Fruit fly (Drosophila melanogaster): Measurements from ENCODE around the gene Vav.

Vav gene

dm6 chrX:19261071-19261470 is 549 bp upstream of the Vav start, which contains the start of gene rictor:
Gene rictor, minus strand, starts transcription at chrX:19261240.
- no peak for TF ChIP-seq usp (GFP tag; optimal IDR thresholded peaks at IDR 0.05)
- no peak for TF ChIP-seq CG32264 (GFP tag; optimal IDR thresholded peaks at IDR 0.05)
- no peak for TF ChIP-seq rgr (GFP tag; optimal IDR thresholded peaks at IDR 0.05)
- no peak for TF ChIP-seq Hnf4 (GFP tag; optimal IDR thresholded peaks at IDR 0.05)
- no peak for TF ChIP-seq Jra (GFP tag; optimal IDR thresholded peaks at IDR 0.05)

- TF ChIP-seq CG9705 (GFP tag; optimal IDR thresholded peaks at IDR 0.05) (no peak), HLH106 (tag; optimal IDR thresholded peaks at IDR 0.05) (peak; percentile 14)
Observed at dm6 chrX:19262553-19262952, 933 bp downstream of the Vav start.

- TF ChIP-seq Hr83 (GFP tag; optimal IDR thresholded peaks at IDR 0.05; ENCODE audit: poor library complexity, severe bottlenecking) (no peak), Dif (GFP tag; optimal IDR thresholded peaks at IDR 0.05; ENCODE audit: partially characterized antibody) (no peak), dmrt93B (GFP tag; optimal IDR thresholded peaks at IDR 0.05) (no peak), psq (GFP tag; optimal IDR thresholded peaks at IDR 0.05) (no peak), rgr (GFP tag; optimal IDR thresholded peaks at IDR 0.05) (no peak), Jra (GFP tag; optimal IDR thresholded peaks at IDR 0.05) (no peak)
Observed at dm6 chrX:19264396-19264795, 2.8 kb downstream of the Vav start.

- TF ChIP-seq Dfd (GFP tag; optimal IDR thresholded peaks at IDR 0.05) (no peak), Hr83 (GFP tag; optimal IDR thresholded peaks at IDR 0.05; ENCODE audit: poor library complexity, severe bottlenecking) (no peak), br (GFP tag; optimal IDR thresholded peaks at IDR 0.05) (no peak), CG9705 (GFP tag; optimal IDR thresholded peaks at IDR 0.05) (no peak), Sp1 (GFP tag; optimal IDR thresholded peaks at IDR 0.05) (no peak), usp (GFP tag; optimal IDR thresholded peaks at IDR 0.05) (no peak), pan (optimal IDR thresholded peaks at IDR 0.05) (no peak), jim (GFP tag; optimal IDR thresholded peaks at IDR 0.05) (no peak), rgr (GFP tag; optimal IDR thresholded peaks at IDR 0.05) (no peak), lola (GFP tag; optimal IDR thresholded peaks at IDR 0.05) (no peak), tai (GFP tag; optimal IDR thresholded peaks at IDR 0.05) (no peak), psq (GFP tag; optimal IDR thresholded peaks at IDR 0.05) (no peak), HLH106 (tag; optimal IDR thresholded peaks at IDR 0.05) (no peak), foxo (GFP tag; optimal IDR thresholded peaks at IDR 0.05) (no peak), sv (GFP tag; optimal IDR thresholded peaks at IDR 0.05) (no peak), ey (GFP tag; optimal IDR thresholded peaks at IDR 0.05) (no peak)
Observed at dm6 chrX:19265802-19266479, 4.3 kb downstream of the Vav start.

- TF ChIP-seq ey (GFP tag; optimal IDR thresholded peaks at IDR 0.05): peak; percentile 20
- no peak for TF ChIP-seq tai (GFP tag; optimal IDR thresholded peaks at IDR 0.05)
- TF ChIP-seq OdsH (GFP tag; optimal IDR thresholded peaks at IDR 0.05): peak; percentile 25
- no peak for TF ChIP-seq sv (GFP tag; optimal IDR thresholded peaks at IDR 0.05)
- peak; percentile 36 for TF ChIP-seq jim (GFP tag; optimal IDR thresholded peaks at IDR 0.05)
- TF ChIP-seq psq (GFP tag; optimal IDR thresholded peaks at IDR 0.05): no peak
- no peak for TF ChIP-seq Myc (optimal IDR thresholded peaks at IDR 0.05)
- no peak for TF ChIP-seq CG32264 (GFP tag; optimal IDR thresholded peaks at IDR 0.05)
- TF ChIP-seq GATAd (GFP tag; optimal IDR thresholded peaks at IDR 0.05): no peak
- TF ChIP-seq Hr78 (GFP tag; optimal IDR thresholded peaks at IDR 0.05): no peak
- no peak for TF ChIP-seq brk (GFP tag; optimal IDR thresholded peaks at IDR 0.05)
- TF ChIP-seq Rel (GFP tag; optimal IDR thresholded peaks at IDR 0.05): no peak
- TF ChIP-seq Rel (tag; optimal IDR thresholded peaks at IDR 0.05): peak; percentile 53
- TF ChIP-seq dsf (GFP tag; optimal IDR thresholded peaks at IDR 0.05; ENCODE audit: borderline replicate concordance): no peak
- TF ChIP-seq Abd-B (GFP tag; optimal IDR thresholded peaks at IDR 0.05): no peak
- TF ChIP-seq woc (GFP tag; optimal IDR thresholded peaks at IDR 0.05): no peak
- TF ChIP-seq Dif (GFP tag; optimal IDR thresholded peaks at IDR 0.05; ENCODE audit: partially characterized antibody): no peak
- TF ChIP-seq Jra (GFP tag; optimal IDR thresholded peaks at IDR 0.05): no peak
- TF ChIP-seq Mio (GFP tag; optimal IDR thresholded peaks at IDR 0.05): no peak
- no peak for TF ChIP-seq pan (optimal IDR thresholded peaks at IDR 0.05)
- no peak for TF ChIP-seq br (GFP tag; optimal IDR thresholded peaks at IDR 0.05)
- TF ChIP-seq fru (GFP tag; optimal IDR thresholded peaks at IDR 0.05): no peak
- TF ChIP-seq rgr (GFP tag; optimal IDR thresholded peaks at IDR 0.05): no peak
- TF ChIP-seq Hr83 (GFP tag; optimal IDR thresholded peaks at IDR 0.05; ENCODE audit: poor library complexity, severe bottlenecking): no peak
Observed at dm6 chrX:19268484-19269068, 7.0 kb downstream of the Vav start, which contains the start of gene CG8010. Gene CG8010, minus strand, starts transcription at chrX:19268896.
